Worm (Caenorhabditis elegans) whole organism, young adult: ENCODE data around the gene magu-2.

Experiments
- fkh-3 ChIP-seq: sonication (generic microtip); optimal IDR thresholded peaks from 2 replicates; lab custom pipeline; 2016; ENCODE audit warnings: mild to moderate bottlenecking, missing genetic modification characterization, missing compliant biosample characterization
- nfya-2 ChIP-seq: fragments of 200-800 bp; sonication (Bioruptor generic); IDR thresholded peaks from 2 replicates; pipeline ENCODE4 v1.3.6; 2022; ENCODE audit warnings: missing genetic modification reagents, missing genetic modification characterization, missing compliant biosample characterization
- sptf-2 ChIP-seq: fragments of 200-800 bp; sonication (Bioruptor generic); optimal IDR thresholded peaks from 2 replicates; lab custom pipeline; 2018; ENCODE audit warnings: mild to moderate bottlenecking, missing genetic modification characterization, missing compliant biosample characterization

ce11 chrV:8784485-8784884, 16.3 kb downstream of the magu-2 start:
- TF ChIP-seq fkh-3 (tag; lab: Kevin White, UChicago): no peak
- TF ChIP-seq sptf-2 (GFP tag; lab: Kevin White, UChicago): no peak
- TF ChIP-seq nfya-2: no peak
